Worm (Caenorhabditis elegans) whole organism, L4 larva: ENCODE results near the gene R02F11.10.

ENCODE experiments used
- F49E8.2 ChIP-seq: sonication (generic microtip); optimal IDR thresholded peaks from 2 replicates; lab custom pipeline; 2016; ENCODE audit warnings: missing compliant biosample characterization, mild to moderate bottlenecking, missing genetic modification characterization, borderline replicate concordance
- T26A8.4 ChIP-seq: fragments of 200-800 bp; sonication (Bioruptor generic); IDR thresholded peaks from 2 replicates; pipeline ENCODE4 v1.3.6; 2022; ENCODE audit warnings: missing genetic modification characterization, missing compliant biosample characterization
- Y48G9A.11 ChIP-seq: fragments of 200-800 bp; sonication (Bioruptor generic); IDR thresholded peaks from 2 replicates; pipeline ENCODE4 v1.3.6; 2022; ENCODE audit warnings: missing genetic modification reagents, missing genetic modification characterization, missing compliant biosample characterization
- aly-2 ChIP-seq: sonication (generic microtip); optimal IDR thresholded peaks from 2 replicates; lab custom pipeline; 2018; ENCODE audit warnings: missing biosample characterization, missing genetic modification characterization
- attf-4 ChIP-seq: sonication (generic microtip); optimal IDR thresholded peaks from 3 replicates; lab custom pipeline; 2017; ENCODE audit warnings: missing biosample characterization, missing genetic modification characterization
- ceh-20 ChIP-seq: fragments of 200-800 bp; sonication (Bioruptor generic); IDR thresholded peaks from 2 replicates; pipeline ENCODE4 v1.3.6; 2022; ENCODE audit warnings: missing genetic modification reagents, missing genetic modification characterization, missing compliant biosample characterization
- dmd-6 ChIP-seq: fragments of 200-800 bp; sonication (Bioruptor generic); IDR thresholded peaks from 2 replicates; pipeline ENCODE4 v1.3.6; 2022; ENCODE audit warnings: missing genetic modification reagents, missing genetic modification characterization, missing compliant biosample characterization
- dmd-8 ChIP-seq: fragments of 200-800 bp; sonication (Bioruptor generic); IDR thresholded peaks from 2 replicates; pipeline ENCODE4 v1.3.6; 2022; ENCODE audit warnings: missing genetic modification characterization, missing compliant biosample characterization
- dmd-9 ChIP-seq: fragments of 200-800 bp; sonication (Bioruptor generic); IDR thresholded peaks from 2 replicates; pipeline ENCODE4 v1.3.6; 2022; ENCODE audit warnings: missing genetic modification reagents, missing genetic modification characterization, missing compliant biosample characterization
- duxl-1 ChIP-seq: sonication (generic microtip); optimal IDR thresholded peaks from 2 replicates; lab custom pipeline; 2016; ENCODE audit warnings: mild to moderate bottlenecking, missing genetic modification characterization, moderate library complexity, missing compliant biosample characterization; ENCODE audit not compliant: poor library complexity
- egl-27 ChIP-seq: sonication (generic microtip); optimal IDR thresholded peaks from 3 replicates; lab custom pipeline; 2017; ENCODE audit warnings: missing biosample characterization, missing genetic modification reagents, missing genetic modification characterization
- egl-43 ChIP-seq: fragments of 200-800 bp; sonication (Bioruptor generic); IDR thresholded peaks from 2 replicates; pipeline ENCODE4 v1.3.6; 2022; ENCODE audit warnings: missing genetic modification reagents, missing genetic modification characterization, missing compliant biosample characterization
- hlh-30 ChIP-seq: sonication (generic microtip); optimal IDR thresholded peaks from 2 replicates; lab custom pipeline; 2017; ENCODE audit warnings: antibody characterized with exemption, mild to moderate bottlenecking, missing genetic modification characterization, missing compliant biosample characterization; ENCODE audit not compliant: insufficient read depth
- jun-1 ChIP-seq: fragments of 150-350 bp; optimal IDR thresholded peaks from 2 replicates; lab custom pipeline; 2014; ENCODE audit warnings: missing biosample characterization, missing genetic modification reagents, missing genetic modification characterization
- lim-7 ChIP-seq: fragments of 200-800 bp; sonication (Bioruptor generic); IDR thresholded peaks from 2 replicates; pipeline ENCODE4 v1.3.6; 2022; ENCODE audit warnings: missing genetic modification characterization, missing compliant biosample characterization
- lin-1 ChIP-seq: fragments of 200-800 bp; sonication (Bioruptor generic); IDR thresholded peaks from 2 replicates; pipeline ENCODE4 v1.3.6; 2022; ENCODE audit warnings: missing genetic modification reagents, missing genetic modification characterization, missing compliant biosample characterization
- lin-38 ChIP-seq: fragments of 200-800 bp; sonication (Bioruptor generic); IDR thresholded peaks from 2 replicates; pipeline ENCODE4 v1.3.6; 2022; ENCODE audit warnings: missing genetic modification reagents, missing genetic modification characterization, missing compliant biosample characterization
- lir-3 ChIP-seq: sonication (generic microtip); optimal IDR thresholded peaks from 2 replicates; lab custom pipeline; 2016; ENCODE audit warnings: mild to moderate bottlenecking, missing genetic modification characterization, missing compliant biosample characterization
- nhr-102 ChIP-seq: sonication (generic microtip); optimal IDR thresholded peaks from 2 replicates; lab custom pipeline; 2016; ENCODE audit warnings: mild to moderate bottlenecking, missing genetic modification characterization, moderate library complexity, missing compliant biosample characterization
- nhr-25 ChIP-seq: sonication (generic microtip); optimal IDR thresholded peaks from 2 replicates; lab custom pipeline; 2017; ENCODE audit warnings: missing genetic modification characterization, mild to moderate bottlenecking, missing compliant biosample characterization, antibody characterized with exemption, moderate library complexity, borderline replicate concordance; ENCODE audit not compliant: insufficient read depth
- nhr-48 ChIP-seq: sonication (generic microtip); optimal IDR thresholded peaks from 2 replicates; lab custom pipeline; 2016; ENCODE audit warnings: mild to moderate bottlenecking, missing genetic modification characterization, missing compliant biosample characterization
- nhr-77 ChIP-seq: fragments of 150-350 bp; optimal IDR thresholded peaks from 2 replicates; lab custom pipeline; 2014; ENCODE audit warnings: missing biosample characterization, missing genetic modification characterization
- pha-4 ChIP-seq, 2 experiments: fragments of 150-350 bp in 1 of 2; fragments of 200-800 bp in 1 of 2; sonication (Bioruptor generic) in 1 of 2; IDR thresholded peaks in 1 of 2; optimal IDR thresholded peaks in 1 of 2; 2 replicates each; pipeline versions ENCODE4 v1.3.6 to Lab custom; 2014 to 2022; ENCODE audit warnings: missing genetic modification characterization in 2 of 2, missing genetic modification reagents in 2 of 2, missing biosample characterization in 1 of 2, missing compliant biosample characterization in 1 of 2
- rbr-2 ChIP-seq: sonication (generic microtip); optimal IDR thresholded peaks from 2 replicates; lab custom pipeline; 2016; ENCODE audit warnings: missing genotype, missing genetic modification characterization, missing compliant biosample characterization
- set-16 ChIP-seq: fragments of 200-800 bp; sonication (Bioruptor generic); IDR thresholded peaks from 2 replicates; pipeline ENCODE4 v1.3.6; 2022; ENCODE audit warnings: missing genetic modification reagents, missing genetic modification characterization, missing compliant biosample characterization
- skn-1 ChIP-seq: fragments of 150-350 bp; optimal IDR thresholded peaks from 2 replicates; lab custom pipeline; 2014; ENCODE audit warnings: missing biosample characterization, missing genetic modification characterization
- spr-3 ChIP-seq: fragments of 200-800 bp; sonication (Bioruptor generic); optimal IDR thresholded peaks from 2 replicates; lab custom pipeline; 2018; ENCODE audit warnings: mild to moderate bottlenecking, missing genetic modification characterization, missing compliant biosample characterization
- tra-1 ChIP-seq: fragments of 200-800 bp; sonication (Bioruptor generic); IDR thresholded peaks from 2 replicates; pipeline ENCODE4 v1.3.6; 2022; ENCODE audit warnings: missing genetic modification reagents, missing genetic modification characterization, missing compliant biosample characterization
- unc-130 ChIP-seq: sonication (generic microtip); optimal IDR thresholded peaks from 2 replicates; lab custom pipeline; 2016; ENCODE audit warnings: missing genetic modification reagents, missing genetic modification characterization, missing compliant biosample characterization
- zag-1 ChIP-seq: fragments of 150-350 bp; optimal IDR thresholded peaks from 2 replicates; lab custom pipeline; 2014; ENCODE audit warnings: missing biosample characterization, missing genetic modification characterization
- zfp-3 ChIP-seq: fragments of 200-800 bp; sonication (Bioruptor generic); conservative IDR thresholded peaks from 2 replicates; pipeline ENCODE4 v1.3.6; 2022; ENCODE audit warnings: missing genetic modification reagents, missing genetic modification characterization, missing compliant biosample characterization
- ztf-11 ChIP-seq: fragments of 150-350 bp; optimal IDR thresholded peaks from 2 replicates; lab custom pipeline; 2014; ENCODE audit warnings: missing biosample characterization, missing genetic modification characterization

Gene R02F11.10

ce11 chrV:4754684-4755211 is 34.2 kb upstream of the R02F11.10 start:
- TF ChIP-seq nhr-25 (tag; lab: Kevin White, UChicago) (no peak), hlh-30 (no peak), attf-4 (tag; lab: Kevin White, UChicago) (no peak), egl-43 (GFP tag; lab: Robert Waterston, UW) (peak; percentile 8; the same call in 1 of the 2 replicates), skn-1 (no peak), nhr-48 (tag; lab: Kevin White, UChicago) (no peak), lir-3 (tag; lab: Kevin White, UChicago) (no peak), spr-3 (no peak), lin-38 (0 out of 2 replicates have a peak, but pooled peaks have one; percentile 10), dmd-6 (no peak), duxl-1 (tag; lab: Kevin White, UChicago) (no peak), T26A8.4 (GFP tag; lab: Robert Waterston, UW) (no peak), tra-1 (no peak), pha-4 (GFP tag; IDR thresholded peaks at IDR 0.05; lab: Robert Waterston, UW) (peak; percentile 16; the same call in 1 of the 2 replicates), pha-4 (tag; optimal IDR thresholded peaks at IDR 0.05; lab: Kevin White, UChicago) (no peak), set-16 (peak; percentile 91), jun-1 (tag; lab: Kevin White, UChicago) (no peak), aly-2 (tag; lab: Kevin White, UChicago) (no peak), ceh-20 (GFP tag; lab: Robert Waterston, UW) (no peak), rbr-2 (tag; lab: Kevin White, UChicago) (no peak), lim-7 (no peak), dmd-9 (no peak), lin-1 (GFP tag; lab: Robert Waterston, UW) (no peak), nhr-77 (tag; lab: Kevin White, UChicago) (no peak)
- TF ChIP-seq, all 104 proteins: peak for 4

ce11 chrV:4755308-4756029 is 33.5 kb upstream of the R02F11.10 start, which contains the start of gene pgl-3:
TSS of gene pgl-3 (plus strand) at chrV:4755979.
- peak; percentile 67 for TF ChIP-seq F49E8.2
- TF ChIP-seq dmd-8 (GFP tag; lab: Robert Waterston, UW): 0 out of 2 replicates have a peak, but pooled peaks have one; percentile 48
- no peak for TF ChIP-seq aly-2 (tag; lab: Kevin White, UChicago)
- peak; percentile 6 for TF ChIP-seq unc-130 (GFP tag; lab: Kevin White, UChicago)

DNA sequence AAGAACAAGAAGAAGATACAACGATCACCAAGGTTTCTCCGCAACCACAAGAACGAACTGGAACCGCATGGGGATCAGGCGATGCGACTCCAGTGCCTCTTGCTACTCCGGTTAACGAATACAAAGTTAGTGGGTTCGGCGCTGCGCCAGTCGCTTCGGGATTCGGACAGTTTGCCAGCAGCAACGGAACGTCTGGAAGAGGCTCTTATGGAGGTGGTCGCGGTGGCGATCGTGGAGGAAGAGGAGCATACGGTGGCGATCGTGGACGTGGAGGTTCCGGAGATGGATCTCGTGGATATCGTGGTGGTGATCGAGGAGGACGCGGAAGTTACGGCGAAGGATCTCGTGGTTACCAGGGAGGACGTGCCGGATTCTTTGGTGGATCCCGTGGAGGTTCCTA is 30.9 kb upstream of the R02F11.10 start:
- TF ChIP-seq set-16 (peak; percentile 86), nhr-25 (tag; lab: Kevin White, UChicago) (no peak), duxl-1 (tag; lab: Kevin White, UChicago) (no peak), Y48G9A.11 (no peak), zfp-3 (no peak), nhr-102 (tag; lab: Kevin White, UChicago) (no peak), zag-1 (tag; lab: Kevin White, UChicago) (no peak), dmd-8 (GFP tag; lab: Robert Waterston, UW) (peak; percentile 51; the same call in 1 of the 2 replicates), ztf-11 (tag; lab: Kevin White, UChicago) (no peak), dmd-6 (no peak)

- TF ChIP-seq lin-38 (peak; percentile 49; the same call in 1 of the 2 replicates), egl-27 (tag; lab: Kevin White, UChicago) (no peak)
These were observed 30.4 kb upstream of the R02F11.10 start for ce11 chrV:4758540-4758939.
